Worm (Caenorhabditis elegans): Measurements from ENCODE around the gene gphr-1.

- TF ChIP-seq unc-130 (GFP tag; optimal IDR thresholded peaks at IDR 0.05): no peak
- TF ChIP-seq nhr-80 (tag; optimal IDR thresholded peaks at IDR 0.05): peak; percentile 29
- no peak for TF ChIP-seq nfya-2 (GFP tag; IDR thresholded peaks at IDR 0.05)
- no peak for TF ChIP-seq chd-7 (tag; optimal IDR thresholded peaks at IDR 0.05)
- no peak for TF ChIP-seq rpc-1 (optimal IDR thresholded peaks at IDR 0.05)
- no peak for TF ChIP-seq rpc-1 (tag; optimal IDR thresholded peaks at IDR 0.05)
- TF ChIP-seq F55B11.4 (tag; optimal IDR thresholded peaks at IDR 0.05; ENCODE audit: borderline replicate concordance, insufficient read depth): no peak
- no peak for TF ChIP-seq lsy-27 (tag; optimal IDR thresholded peaks at IDR 0.05; ENCODE audit: borderline replicate concordance, insufficient read depth)
Observed at ce11 chrIII:12235914-12236313, 17.1 kb downstream of the gphr-1 start, which contains the start of the genes grl-15 and fbxa-89.

Data from whole organism, young adult.